Worm (Caenorhabditis elegans): ENCODE measurements around the gene Y32G9B.1.

ce11 chrV:1794218-1794617 lies 35.7 kb downstream of the Y32G9B.1 start, which contains the start of gene F36H9.1:
- TF ChIP-seq snpc-4 (GFP tag; optimal IDR thresholded peaks at IDR 0.05) (no peak), snpc-4 (tag; optimal IDR thresholded peaks at IDR 0.05) (no peak), bed-2 (GFP tag; IDR thresholded peaks at IDR 0.05) (no peak), mel-28 (tag; optimal IDR thresholded peaks at IDR 0.05; ENCODE audit: borderline replicate concordance) (no peak), let-607 (tag; optimal IDR thresholded peaks at IDR 0.05) (no peak), ztf-18 (tag; optimal IDR thresholded peaks at IDR 0.05) (no peak), nfyb-1 (GFP tag; IDR thresholded peaks at IDR 0.05) (no peak), sdz-38 (tag; optimal IDR thresholded peaks at IDR 0.05) (no peak)

Data from whole organism, young adult.